Worm (Caenorhabditis elegans): ENCODE measurements around the gene C28H8.5.
A peak's percentile ranks its signal among the peaks of the same experiment; 100 is the strongest.

- TF ChIP-seq ama-1 (optimal IDR thresholded peaks at IDR 0.05) (no peak), unc-62 (GFP tag; optimal IDR thresholded peaks at IDR 0.05) (no peak), nhr-25 (tag; optimal IDR thresholded peaks at IDR 0.05) (no peak), nhr-237 (tag; optimal IDR thresholded peaks at IDR 0.05) (no peak), lin-13 (GFP tag; optimal IDR thresholded peaks at IDR 0.05) (no peak), ceh-16 (tag; optimal IDR thresholded peaks at IDR 0.05) (no peak), zag-1 (tag; optimal IDR thresholded peaks at IDR 0.05) (no peak), ztf-11 (tag; optimal IDR thresholded peaks at IDR 0.05) (no peak), sma-3 (GFP tag; optimal IDR thresholded peaks at IDR 0.05) (peak; percentile 35), mdl-1 (tag; optimal IDR thresholded peaks at IDR 0.05) (peak in 1 of 2 experiments; percentile 5), lsy-2 (tag; optimal IDR thresholded peaks at IDR 0.05) (peak in 1 of 2 experiments; percentile 21), R02D3.7 (tag; optimal IDR thresholded peaks at IDR 0.05) (no peak)
These were observed 7.1 kb upstream of the C28H8.5 start for ce11 chrIII:5876867-5877641.
